Fruit fly (Drosophila melanogaster) whole organism, prepupa: ENCODE results near the gene disp.

Source experiments
- CG10631 ChIP-seq: fragments of 200-800 bp; sonication (Bioruptor generic); optimal IDR thresholded peaks from 2 replicates; lab custom pipeline; 2016; ENCODE audit warnings: missing biosample characterization, missing genetic modification characterization
- CG10669 ChIP-seq: fragments of 200-800 bp; sonication (Bioruptor generic); optimal IDR thresholded peaks from 3 replicates; lab custom pipeline; 2018; ENCODE audit warnings: missing biosample characterization, mild to moderate bottlenecking, missing genetic modification characterization, moderate library complexity
- CG11294 ChIP-seq: fragments of 200-800 bp; sonication (Bioruptor generic); IDR thresholded peaks from 2 replicates; pipeline ENCODE4 v1.3.6; 2022; ENCODE audit warnings: missing biosample characterization, missing genetic modification characterization
- CG11762 ChIP-seq: fragments of 200-800 bp; sonication (Bioruptor generic); optimal IDR thresholded peaks from 3 replicates; lab custom pipeline; 2016; ENCODE audit warnings: missing biosample characterization, missing genetic modification characterization; ENCODE audit not compliant: insufficient read depth
- CG11902 ChIP-seq: fragments of 200-800 bp; sonication (Bioruptor generic); optimal IDR thresholded peaks from 3 replicates; lab custom pipeline; 2016; ENCODE audit warnings: missing biosample characterization, missing genetic modification characterization
- CG15336 ChIP-seq: fragments of 200-800 bp; sonication (Bioruptor generic); IDR thresholded peaks from 2 replicates; pipeline ENCODE4 v1.3.6; 2022; ENCODE audit warnings: missing biosample characterization, missing genetic modification characterization
- CG16779 ChIP-seq: fragments of 200-800 bp; sonication (Bioruptor generic); optimal IDR thresholded peaks from 3 replicates; lab custom pipeline; 2017; ENCODE audit warnings: missing biosample characterization, mild to moderate bottlenecking, missing genetic modification characterization
- CG31627 ChIP-seq: fragments of 200-800 bp; sonication (Bioruptor generic); optimal IDR thresholded peaks from 3 replicates; lab custom pipeline; 2016; ENCODE audit warnings: missing biosample characterization, missing genetic modification characterization
- CG32006 ChIP-seq: fragments of 200-800 bp; sonication (Bioruptor generic); optimal IDR thresholded peaks from 3 replicates; lab custom pipeline; 2017; ENCODE audit warnings: missing biosample characterization, mild to moderate bottlenecking, missing genetic modification characterization
- CG34406 ChIP-seq: fragments of 200-800 bp; sonication (Bioruptor generic); optimal IDR thresholded peaks from 3 replicates; lab custom pipeline; 2016; ENCODE audit warnings: missing biosample characterization, missing genetic modification characterization
- CG3919 ChIP-seq: fragments of 200-800 bp; sonication (Bioruptor generic); optimal IDR thresholded peaks from 3 replicates; lab custom pipeline; 2016; ENCODE audit warnings: missing biosample characterization, missing genetic modification characterization
- CG4318 ChIP-seq: fragments of 200-800 bp; sonication (Bioruptor generic); optimal IDR thresholded peaks from 3 replicates; lab custom pipeline; 2017; ENCODE audit warnings: missing biosample characterization, mild to moderate bottlenecking, missing genetic modification characterization
- CG6276 ChIP-seq: fragments of 200-800 bp; sonication (Bioruptor generic); optimal IDR thresholded peaks from 2 replicates; lab custom pipeline; 2017; ENCODE audit warnings: missing biosample characterization, mild to moderate bottlenecking, missing genetic modification characterization
- CG6792 ChIP-seq: fragments of 200-800 bp; sonication (Bioruptor generic); optimal IDR thresholded peaks from 3 replicates; lab custom pipeline; 2016; ENCODE audit warnings: missing biosample characterization, missing genetic modification characterization
- CG6808 ChIP-seq: fragments of 200-800 bp; sonication (Bioruptor generic); optimal IDR thresholded peaks from 3 replicates; lab custom pipeline; 2017; ENCODE audit warnings: missing biosample characterization, missing genetic modification characterization, mild to moderate bottlenecking, moderate library complexity, missing genetic modification reagents
- CG7368 ChIP-seq: fragments of 200-800 bp; sonication (Bioruptor generic); optimal IDR thresholded peaks from 3 replicates; lab custom pipeline; 2016; ENCODE audit warnings: missing biosample characterization, missing genetic modification characterization
- CG8119 ChIP-seq: fragments of 200-800 bp; sonication (Bioruptor generic); IDR thresholded peaks from 3 replicates; pipeline ENCODE4 v1.3.6; 2022; ENCODE audit warnings: missing biosample characterization, missing genetic modification characterization
- CG8319 ChIP-seq: fragments of 200-800 bp; sonication (Bioruptor generic); optimal IDR thresholded peaks from 3 replicates; lab custom pipeline; 2016; ENCODE audit warnings: missing biosample characterization, missing genetic modification characterization
- CG9139 ChIP-seq: fragments of 200-800 bp; sonication (Bioruptor generic); optimal IDR thresholded peaks from 3 replicates; lab custom pipeline; 2017; ENCODE audit warnings: missing biosample characterization, mild to moderate bottlenecking, missing genetic modification characterization
- Eip75B ChIP-seq: fragments of 200-800 bp; sonication (Bioruptor generic); optimal IDR thresholded peaks from 3 replicates; lab custom pipeline; 2016; ENCODE audit warnings: missing biosample characterization, missing genetic modification characterization
- Eip78C ChIP-seq: fragments of 200-800 bp; sonication (Bioruptor generic); peaks from one replicate; lab custom pipeline; 2016; ENCODE audit warnings: missing biosample characterization, missing genetic modification characterization
- Ets96B ChIP-seq: fragments of 200-800 bp; optimal IDR thresholded peaks from 2 replicates; lab custom pipeline; 2019; ENCODE audit warnings: missing biosample characterization, mild to moderate bottlenecking, missing genetic modification characterization, moderate library complexity
- Gug ChIP-seq: fragments of 200-800 bp; sonication (Bioruptor generic); IDR thresholded peaks from 2 replicates; pipeline ENCODE4 v1.3.6; 2022; ENCODE audit warnings: missing biosample characterization, missing genetic modification characterization
- Hr38 ChIP-seq: sonication (Bioruptor generic); optimal IDR thresholded peaks from 2 replicates; lab custom pipeline; 2016; ENCODE audit warnings: missing biosample characterization, missing genetic modification characterization
- Hr39 ChIP-seq: fragments of 200-800 bp; sonication (Bioruptor generic); optimal IDR thresholded peaks from 2 replicates; lab custom pipeline; 2016; ENCODE audit warnings: missing biosample characterization, missing genetic modification characterization
- Hr4 ChIP-seq: fragments of 200-800 bp; sonication (Bioruptor generic); optimal IDR thresholded peaks from 3 replicates; lab custom pipeline; 2016; ENCODE audit warnings: missing biosample characterization, missing genetic modification characterization
- Lpt ChIP-seq: fragments of 200-800 bp; sonication (Bioruptor generic); optimal IDR thresholded peaks from 3 replicates; lab custom pipeline; 2016; ENCODE audit warnings: missing biosample characterization, missing genetic modification characterization
- OdsH ChIP-seq: fragments of 200-800 bp; sonication (Bioruptor generic); optimal IDR thresholded peaks from 3 replicates; lab custom pipeline; 2016; ENCODE audit warnings: missing biosample characterization, missing genetic modification characterization
- Smox ChIP-seq: fragments of 200-800 bp; sonication (Bioruptor generic); optimal IDR thresholded peaks from 3 replicates; lab custom pipeline; 2016; ENCODE audit warnings: missing biosample characterization, missing genetic modification characterization
- Sox14 ChIP-seq: fragments of 200-800 bp; sonication (Bioruptor generic); optimal IDR thresholded peaks from 3 replicates; lab custom pipeline; 2016; ENCODE audit warnings: missing biosample characterization, missing genetic modification characterization
- Sox15 ChIP-seq: fragments of 200-800 bp; sonication (Bioruptor generic); optimal IDR thresholded peaks from 3 replicates; lab custom pipeline; 2016; ENCODE audit warnings: missing biosample characterization, missing genetic modification characterization
- achi ChIP-seq: fragments of 200-800 bp; sonication (Bioruptor generic); optimal IDR thresholded peaks from 3 replicates; lab custom pipeline; 2016; ENCODE audit warnings: missing biosample characterization, missing genetic modification characterization
- acj6 ChIP-seq: fragments of 200-800 bp; sonication (Bioruptor generic); optimal IDR thresholded peaks from 3 replicates; lab custom pipeline; 2016; ENCODE audit warnings: missing biosample characterization, missing genetic modification characterization
- cyc ChIP-seq: fragments of 200-800 bp; sonication (Bioruptor generic); optimal IDR thresholded peaks from 3 replicates; lab custom pipeline; 2016; ENCODE audit warnings: missing biosample characterization, missing genetic modification characterization
- dac ChIP-seq: fragments of 200-800 bp; sonication (Bioruptor generic); optimal IDR thresholded peaks from 2 replicates; lab custom pipeline; 2017; ENCODE audit warnings: missing biosample characterization, mild to moderate bottlenecking, missing genetic modification characterization
- eg ChIP-seq: fragments of 200-800 bp; sonication (Bioruptor generic); IDR thresholded peaks from 3 replicates; pipeline ENCODE4 v1.3.6; 2022; ENCODE audit warnings: missing biosample characterization, missing genetic modification characterization
- esn ChIP-seq: fragments of 200-800 bp; sonication (Bioruptor generic); optimal IDR thresholded peaks from 2 replicates; lab custom pipeline; 2016; ENCODE audit warnings: missing biosample characterization, mild to moderate bottlenecking, missing genetic modification characterization, moderate library complexity
- fd59A ChIP-seq: fragments of 200-800 bp; sonication (Bioruptor generic); optimal IDR thresholded peaks from 2 replicates; lab custom pipeline; 2017; ENCODE audit warnings: missing biosample characterization, mild to moderate bottlenecking, missing genetic modification characterization, missing genetic modification reagents
- fd85E ChIP-seq: fragments of 200-800 bp; sonication (Bioruptor generic); optimal IDR thresholded peaks from 3 replicates; lab custom pipeline; 2016; ENCODE audit warnings: missing biosample characterization, missing genetic modification characterization
- fkh ChIP-seq: fragments of 200-800 bp; sonication (Bioruptor generic); optimal IDR thresholded peaks from 3 replicates; lab custom pipeline; 2017; ENCODE audit warnings: missing biosample characterization, mild to moderate bottlenecking, missing genetic modification characterization, moderate library complexity
- lz ChIP-seq: fragments of 200-800 bp; sonication (Bioruptor generic); optimal IDR thresholded peaks from 3 replicates; lab custom pipeline; 2016; ENCODE audit warnings: missing biosample characterization, missing genetic modification characterization
- net ChIP-seq: fragments of 200-800 bp; sonication (Bioruptor generic); optimal IDR thresholded peaks from 3 replicates; lab custom pipeline; 2016; ENCODE audit warnings: missing biosample characterization, missing genetic modification characterization
- pdm3 ChIP-seq: fragments of 200-800 bp; sonication (Bioruptor generic); optimal IDR thresholded peaks from 3 replicates; lab custom pipeline; 2016; ENCODE audit warnings: missing biosample characterization, missing genetic modification characterization
- salr ChIP-seq, 2 experiments: fragments of 200-800 bp; sonication (Bioruptor generic); optimal IDR thresholded peaks; 3 replicates each; lab custom pipeline; 2016 to 2018; ENCODE audit warnings: missing biosample characterization in 2 of 2, missing genetic modification characterization in 2 of 2, mild to moderate bottlenecking in 1 of 2
- spab ChIP-seq: fragments of 200-800 bp; sonication (Bioruptor generic); optimal IDR thresholded peaks from 2 replicates; lab custom pipeline; 2017; ENCODE audit warnings: missing biosample characterization, mild to moderate bottlenecking, missing genetic modification characterization, missing genetic modification reagents
- ss ChIP-seq, 2 experiments: fragments of 200-800 bp; sonication (Bioruptor generic); optimal IDR thresholded peaks; 2 replicates in 1 of 2; 3 replicates in 1 of 2; lab custom pipeline; 2017 to 2018; ENCODE audit warnings: mild to moderate bottlenecking in 2 of 2, missing biosample characterization in 2 of 2, missing genetic modification characterization in 2 of 2, moderate library complexity in 1 of 2
- svp ChIP-seq: fragments of 200-800 bp; sonication (Bioruptor generic); peaks from one replicate; lab custom pipeline; 2016; ENCODE audit warnings: missing biosample characterization, missing genetic modification characterization
- topi ChIP-seq: fragments of 200-800 bp; sonication (Bioruptor generic); optimal IDR thresholded peaks from 3 replicates; lab custom pipeline; 2016; ENCODE audit warnings: missing biosample characterization, missing genetic modification characterization
- vri ChIP-seq: fragments of 200-800 bp; sonication (Bioruptor generic); optimal IDR thresholded peaks from 3 replicates; lab custom pipeline; 2016; ENCODE audit warnings: missing biosample characterization, mild to moderate bottlenecking, missing genetic modification characterization

The disp gene

DNA sequence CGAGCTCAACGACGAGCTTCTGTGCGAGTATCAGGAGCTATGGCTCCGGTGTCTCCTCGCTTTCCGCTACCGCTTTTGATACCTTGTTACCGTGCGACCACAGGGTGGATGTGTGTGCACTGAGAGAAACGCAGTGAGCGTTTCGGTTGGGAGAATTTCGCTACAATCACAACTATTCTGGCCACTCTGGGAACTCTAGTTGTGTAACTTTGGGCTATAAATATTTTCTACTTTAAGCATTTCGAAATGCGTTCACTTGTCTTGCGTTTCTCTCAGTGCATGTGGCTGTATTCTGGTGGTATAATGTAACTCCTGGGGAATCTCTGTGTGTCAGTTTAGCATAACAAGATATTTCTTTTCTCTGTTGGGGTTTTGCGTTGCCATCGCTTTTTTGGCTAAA lies 15.3 kb upstream of the disp start (continued):
- no peak for TF ChIP-seq Ets96B
- no peak for TF ChIP-seq Gug (GFP tag; lab: Robert Waterston, UW)
- TF ChIP-seq CG16779, result no peak
- peak; percentile 24 for TF ChIP-seq CG10669 (GFP tag; lab: Kevin White, UChicago)
- no peak for TF ChIP-seq CG34406 (GFP tag; lab: Kevin White, UChicago)
- TF ChIP-seq CG11902 (GFP tag; lab: Kevin White, UChicago), result no peak
- TF ChIP-seq CG31627, result peak; percentile 3
- no peak for TF ChIP-seq dac (GFP tag; lab: Kevin White, UChicago)
- no peak for TF ChIP-seq Lpt (GFP tag; lab: Kevin White, UChicago)
- TF ChIP-seq Hr4, result no peak
- TF ChIP-seq CG6808, result no peak
- peak; percentile 5 for TF ChIP-seq OdsH
- TF ChIP-seq CG10631 (GFP tag; lab: Kevin White, UChicago), result peak; percentile 34
- TF ChIP-seq acj6 (GFP tag; lab: Kevin White, UChicago), result peak; percentile 9
- peak; percentile 3 for TF ChIP-seq CG32006
- no peak for TF ChIP-seq CG3919 (GFP tag; lab: Kevin White, UChicago)
- TF ChIP-seq, all 60 proteins: peak for 13

DNA sequence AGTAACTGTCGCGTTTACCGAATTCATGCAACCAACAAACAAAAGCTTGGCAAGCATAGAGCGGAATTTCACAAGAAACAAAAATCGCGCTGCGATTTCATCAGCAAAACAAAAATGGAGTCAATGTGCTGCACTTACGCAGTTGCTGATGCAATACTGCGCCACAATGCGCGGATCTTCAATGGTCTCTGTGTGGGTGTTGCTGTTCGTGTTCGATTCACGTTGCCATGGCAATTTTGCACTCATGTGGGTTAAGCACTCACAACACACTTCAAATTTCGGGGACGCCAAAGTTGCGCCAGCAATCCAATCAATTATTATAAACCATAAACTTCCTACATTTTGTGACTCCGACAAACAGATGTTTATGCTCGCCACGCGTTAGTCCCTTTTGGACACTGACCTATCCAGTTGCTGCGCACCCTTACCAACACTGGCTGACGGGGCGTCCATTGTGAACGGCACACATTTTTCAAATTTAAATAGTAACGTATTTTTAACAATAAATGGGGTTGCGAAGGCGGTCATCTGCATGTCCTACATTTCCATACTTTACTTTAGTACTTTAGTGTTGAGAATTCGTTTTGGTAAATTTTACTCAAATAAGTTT lies 6.0 kb upstream of the disp start, which contains the start of gene CG2017:
Gene CG2017 (minus strand): TSS at position 374 of the 610 bp plus-strand sequence.
- peak; percentile 22 for TF ChIP-seq Hr39 (GFP tag; lab: Kevin White, UChicago)
- TF ChIP-seq cyc (GFP tag; lab: Kevin White, UChicago), result peak; percentile 54
- peak; percentile 77 for TF ChIP-seq Sox14 (GFP tag; lab: Kevin White, UChicago)
- peak; percentile 83 for TF ChIP-seq svp
- TF ChIP-seq acj6 (GFP tag; lab: Kevin White, UChicago), result no peak
- TF ChIP-seq CG32006, result no peak
- peak; percentile 11 for TF ChIP-seq pdm3 (GFP tag; lab: Kevin White, UChicago)
- TF ChIP-seq ss (GFP tag; optimal IDR thresholded peaks at IDR 0.05; lab: Kevin White, UChicago), result peak in 1 of 2 experiments; percentile 3
- TF ChIP-seq Sox15 (GFP tag; lab: Kevin White, UChicago), result no peak
- no peak for TF ChIP-seq Eip75B (GFP tag; lab: Kevin White, UChicago)
- TF ChIP-seq Smox, result peak; percentile 27
- no peak for TF ChIP-seq salr (GFP tag; optimal IDR thresholded peaks at IDR 0.05; lab: Kevin White, UChicago)
- no peak for TF ChIP-seq CG6276 (GFP tag; lab: Kevin White, UChicago)
- TF ChIP-seq CG7368 (GFP tag; lab: Kevin White, UChicago), result no peak
- TF ChIP-seq fd85E, result no peak
- TF ChIP-seq Hr4, result no peak
- peak; percentile 46 for TF ChIP-seq esn (GFP tag; lab: Kevin White, UChicago)
- TF ChIP-seq CG8119 (GFP tag; lab: Robert Waterston, UW), result no peak
- no peak for TF ChIP-seq Ets96B
- TF ChIP-seq Lpt (GFP tag; lab: Kevin White, UChicago), result no peak
- no peak for TF ChIP-seq CG11294 (GFP tag; lab: Robert Waterston, UW)
- no peak for TF ChIP-seq CG8319
- peak; percentile 49 for TF ChIP-seq CG3919 (GFP tag; lab: Kevin White, UChicago)
- no peak for TF ChIP-seq fd59A (GFP tag; lab: Kevin White, UChicago)
- TF ChIP-seq CG11762 (GFP tag; lab: Kevin White, UChicago), result no peak
- TF ChIP-seq CG9139 (GFP tag; lab: Kevin White, UChicago), result no peak
- no peak for TF ChIP-seq CG6792
- TF ChIP-seq CG10631 (GFP tag; lab: Kevin White, UChicago), result peak; percentile 23
- TF ChIP-seq dac (GFP tag; lab: Kevin White, UChicago), result no peak
- TF ChIP-seq CG11902 (GFP tag; lab: Kevin White, UChicago), result no peak
- peak; percentile 40 for TF ChIP-seq topi (GFP tag; lab: Kevin White, UChicago)
- TF ChIP-seq OdsH, result peak; percentile 25
- peak; percentile 58 for TF ChIP-seq Eip78C (GFP tag; lab: Kevin White, UChicago)
- TF ChIP-seq fkh (GFP tag; lab: Kevin White, UChicago), result no peak
- TF ChIP-seq vri, result peak; percentile 94
- TF ChIP-seq eg (GFP tag; lab: Robert Waterston, UW), result peak; percentile 21; the same call in 1 of the 3 replicates
- no peak for TF ChIP-seq CG4318 (GFP tag; lab: Kevin White, UChicago)
- peak; percentile 42 for TF ChIP-seq lz (GFP tag; lab: Kevin White, UChicago)
- TF ChIP-seq spab (GFP tag; lab: Kevin White, UChicago), result no peak
- no peak for TF ChIP-seq CG10669 (GFP tag; lab: Kevin White, UChicago)
- TF ChIP-seq net (GFP tag; lab: Kevin White, UChicago), result peak; percentile 4
- TF ChIP-seq Hr38 (GFP tag; lab: Kevin White, UChicago), result no peak
- no peak for TF ChIP-seq achi (GFP tag; lab: Kevin White, UChicago)
- peak; percentile 34; the same call in 1 of the 2 replicates for TF ChIP-seq CG15336
